Worm (Caenorhabditis elegans) whole organism, midembryonic: ENCODE data around the gene T04H1.12.

Experiments
- cog-1 ChIP-seq: sonication (generic microtip); optimal IDR thresholded peaks from 2 replicates; lab custom pipeline; 2016; ENCODE audit warnings: missing genetic modification characterization, missing compliant biosample characterization
- flt-1 ChIP-seq: fragments of 200-800 bp; sonication (Bioruptor generic); IDR thresholded peaks from 2 replicates; pipeline ENCODE4 v1.3.6; 2022; ENCODE audit warnings: missing genetic modification characterization, missing compliant biosample characterization
- med-1 ChIP-seq: sonication (generic microtip); optimal IDR thresholded peaks from 2 replicates; lab custom pipeline; 2017; ENCODE audit warnings: missing genetic modification characterization, mild to moderate bottlenecking, missing compliant biosample characterization, antibody characterized with exemption, missing genetic modification reagents; ENCODE audit not compliant: insufficient read depth
- ztf-23 ChIP-seq: fragments of 200-800 bp; sonication (Bioruptor generic); IDR thresholded peaks from 2 replicates; pipeline ENCODE4 v1.3.6; 2022; ENCODE audit warnings: missing genetic modification reagents, missing genetic modification characterization, missing compliant biosample characterization

DNA sequence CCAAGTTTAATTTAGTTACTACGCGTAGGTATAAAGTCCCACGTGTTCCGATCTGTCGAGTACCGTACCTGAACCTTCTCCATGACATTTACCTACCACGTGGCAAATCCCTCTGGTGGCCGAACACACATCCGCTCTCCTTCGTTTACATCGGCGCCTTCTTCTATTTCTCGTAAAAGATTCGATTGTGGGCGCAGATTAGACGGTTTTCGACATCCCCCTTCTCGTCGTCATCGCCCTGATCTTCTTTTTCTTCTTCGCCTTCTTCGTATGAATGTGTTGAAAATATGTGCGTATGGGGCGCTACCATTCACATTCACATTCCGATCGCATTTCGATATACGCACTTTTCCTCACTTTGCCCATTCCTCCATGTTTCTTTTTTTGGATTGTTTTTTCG, 41.4 kb downstream of the T04H1.12 start:
- TF ChIP-seq cog-1 (tag; lab: Kevin White, UChicago) (no peak), med-1 (GFP tag; lab: Kevin White, UChicago) (no peak), ztf-23 (GFP tag; lab: Robert Waterston, UW) (no peak), flt-1 (GFP tag; lab: Robert Waterston, UW) (no peak)
